Worm (Caenorhabditis elegans) whole organism, L1 larva: ENCODE measurements around the gene unc-132.

Experiments
- C16A3.4 ChIP-seq: fragments of 150-350 bp; optimal IDR thresholded peaks from 2 replicates; lab custom pipeline; 2014; ENCODE audit warnings: missing biosample characterization, missing genetic modification characterization
- aha-1 ChIP-seq: fragments of 150-350 bp; optimal IDR thresholded peaks from 2 replicates; lab custom pipeline; 2014; ENCODE audit warnings: missing biosample characterization, missing genetic modification characterization
- aly-2 ChIP-seq: fragments of 150-350 bp; optimal IDR thresholded peaks from 2 replicates; lab custom pipeline; 2014; ENCODE audit warnings: missing biosample characterization, missing genetic modification characterization
- ama-1 ChIP-seq: fragments of 150-350 bp; optimal IDR thresholded peaks from 2 replicates; lab custom pipeline; 2014
- blmp-1 ChIP-seq: fragments of 150-350 bp; optimal IDR thresholded peaks from 2 replicates; lab custom pipeline; 2014; ENCODE audit warnings: missing biosample characterization, missing genetic modification characterization
- ceh-63 ChIP-seq: fragments of 200-800 bp; sonication (Bioruptor generic); optimal IDR thresholded peaks from 2 replicates; lab custom pipeline; 2018; ENCODE audit warnings: mild to moderate bottlenecking, missing genetic modification characterization, missing compliant biosample characterization
- ceh-82 ChIP-seq, 3 experiments: fragments of 150-350 bp in 1 of 3; sonication (generic microtip) in 2 of 3; optimal IDR thresholded peaks; 2 replicates each; lab custom pipeline; 2014 to 2017; ENCODE audit warnings: missing biosample characterization in 3 of 3, missing genetic modification characterization in 3 of 3
- ceh-90 ChIP-seq: sonication (generic microtip); optimal IDR thresholded peaks from 2 replicates; lab custom pipeline; 2016; ENCODE audit warnings: missing genetic modification characterization, missing compliant biosample characterization
- dpl-1 ChIP-seq, 3 experiments: fragments of 150-350 bp in 2 of 3; sonication (generic microtip) in 1 of 3; optimal IDR thresholded peaks; 2 replicates each; lab custom pipeline; 2014 to 2017; ENCODE audit warnings: missing biosample characterization in 3 of 3, missing genetic modification characterization in 3 of 3, missing genetic modification reagents in 3 of 3
- efl-1 ChIP-seq, 4 experiments: fragments of 150-350 bp; optimal IDR thresholded peaks in 3 of 4; peaks in 1 of 4; 1 replicate in 1 of 4; 2 replicates in 3 of 4; lab custom pipeline; 2014; ENCODE audit warnings: missing biosample characterization in 2 of 4, missing genetic modification characterization in 2 of 4, missing genetic modification reagents in 2 of 4
- egl-13 ChIP-seq: sonication (generic microtip); optimal IDR thresholded peaks from 2 replicates; lab custom pipeline; 2016; ENCODE audit warnings: missing genotype, missing genetic modification reagents, missing genetic modification characterization, missing compliant biosample characterization
- elt-2 ChIP-seq: sonication (generic microtip); optimal IDR thresholded peaks from 2 replicates; lab custom pipeline; 2016; ENCODE audit warnings: missing genetic modification characterization, mild to moderate bottlenecking, inconsistent platforms, missing compliant biosample characterization, missing genetic modification reagents
- elt-3 ChIP-seq, 6 experiments: fragments of 150-350 bp in 1 of 6; sonication (generic microtip); optimal IDR thresholded peaks; 2 replicates each; lab custom pipeline; 2017 to 2018; ENCODE audit warnings: missing biosample characterization in 6 of 6, missing genetic modification characterization in 6 of 6, inconsistent platforms in 1 of 6
- fkh-10 ChIP-seq: sonication (generic microtip); optimal IDR thresholded peaks from 2 replicates; lab custom pipeline; 2017; ENCODE audit warnings: missing biosample characterization, missing genetic modification reagents, missing genetic modification characterization
- fkh-8 ChIP-seq: sonication (generic microtip); optimal IDR thresholded peaks from 2 replicates; lab custom pipeline; 2016; ENCODE audit warnings: mild to moderate bottlenecking, missing genetic modification characterization, missing compliant biosample characterization
- fos-1 ChIP-seq: fragments of 150-350 bp; optimal IDR thresholded peaks from 2 replicates; lab custom pipeline; 2014; ENCODE audit warnings: missing biosample characterization, missing genetic modification characterization
- grh-1 ChIP-seq: fragments of 200-800 bp; sonication (Bioruptor generic); IDR thresholded peaks from 2 replicates; pipeline ENCODE4 v1.3.6; 2022; ENCODE audit warnings: missing genetic modification reagents, missing genetic modification characterization, missing compliant biosample characterization
- hlh-4 ChIP-seq: sonication (generic microtip); optimal IDR thresholded peaks from 2 replicates; lab custom pipeline; 2016; ENCODE audit warnings: mild to moderate bottlenecking, missing genetic modification characterization, missing compliant biosample characterization
- irx-1 ChIP-seq: sonication (generic microtip); optimal IDR thresholded peaks from 2 replicates; lab custom pipeline; 2016; ENCODE audit warnings: missing genetic modification characterization, missing compliant biosample characterization
- jun-1 ChIP-seq: fragments of 150-350 bp; optimal IDR thresholded peaks from 2 replicates; lab custom pipeline; 2014; ENCODE audit warnings: missing biosample characterization, missing genetic modification reagents, missing genetic modification characterization
- lin-13 ChIP-seq: fragments of 150-350 bp; optimal IDR thresholded peaks from 2 replicates; lab custom pipeline; 2014; ENCODE audit warnings: missing biosample characterization, missing genetic modification reagents, missing genetic modification characterization
- lin-14 ChIP-seq: fragments of 200-800 bp; sonication (Bioruptor generic); optimal IDR thresholded peaks from 2 replicates; lab custom pipeline; 2018; ENCODE audit warnings: mild to moderate bottlenecking, missing genetic modification characterization, moderate library complexity, missing compliant biosample characterization
- lin-15B ChIP-seq: fragments of 150-350 bp; sonication (generic microtip); optimal IDR thresholded peaks from 3 replicates; lab custom pipeline; 2014; ENCODE audit warnings: missing biosample characterization, missing genetic modification characterization
- lin-35 ChIP-seq, 2 experiments: fragments of 150-350 bp; optimal IDR thresholded peaks; 2 replicates each; lab custom pipeline; 2014; ENCODE audit warnings: missing biosample characterization in 2 of 2, missing genetic modification characterization in 2 of 2, missing genetic modification reagents in 2 of 2
- lir-3 ChIP-seq: sonication (generic microtip); optimal IDR thresholded peaks from 2 replicates; lab custom pipeline; 2016; ENCODE audit warnings: mild to moderate bottlenecking, missing genetic modification characterization, moderate library complexity, missing compliant biosample characterization; ENCODE audit not compliant: poor library complexity
- lsy-2 ChIP-seq, 2 experiments: fragments of 150-350 bp; optimal IDR thresholded peaks; 2 replicates each; lab custom pipeline; 2014; ENCODE audit warnings: missing biosample characterization in 2 of 2, missing genetic modification characterization in 2 of 2
- mdl-1 ChIP-seq, 2 experiments: fragments of 150-350 bp; optimal IDR thresholded peaks; 2 replicates each; lab custom pipeline; 2014 to 2017; ENCODE audit warnings: missing biosample characterization in 2 of 2, missing genetic modification characterization in 2 of 2, inconsistent platforms in 1 of 2
- mep-1 ChIP-seq: fragments of 150-350 bp; optimal IDR thresholded peaks from 2 replicates; lab custom pipeline; 2014; ENCODE audit warnings: missing biosample characterization, missing genetic modification characterization
- nhr-12 ChIP-seq: sonication (generic microtip); optimal IDR thresholded peaks from 2 replicates; lab custom pipeline; 2017; ENCODE audit warnings: missing biosample characterization, missing genetic modification characterization
- nhr-19 ChIP-seq: fragments of 200-800 bp; sonication (Bioruptor generic); conservative IDR thresholded peaks from 2 replicates; pipeline ENCODE4 v1.3.6; 2022; ENCODE audit warnings: missing genetic modification characterization, missing compliant biosample characterization
- nhr-20 ChIP-seq: sonication (generic microtip); optimal IDR thresholded peaks from 2 replicates; lab custom pipeline; 2016; ENCODE audit warnings: mild to moderate bottlenecking, missing genetic modification characterization, missing compliant biosample characterization
- nhr-47 ChIP-seq: sonication (generic microtip); optimal IDR thresholded peaks from 2 replicates; lab custom pipeline; 2016; ENCODE audit warnings: mild to moderate bottlenecking, missing genetic modification characterization, moderate library complexity, missing compliant biosample characterization
- nhr-71 ChIP-seq: sonication (generic microtip); optimal IDR thresholded peaks from 2 replicates; lab custom pipeline; 2016; ENCODE audit warnings: mild to moderate bottlenecking, missing genetic modification characterization, moderate library complexity, missing compliant biosample characterization
- nhr-77 ChIP-seq: fragments of 150-350 bp; optimal IDR thresholded peaks from 2 replicates; lab custom pipeline; 2014; ENCODE audit warnings: missing biosample characterization, missing genetic modification characterization
- nhr-85 ChIP-seq: sonication (generic microtip); peaks from one replicate; lab custom pipeline; 2016; ENCODE audit warnings: missing genetic modification characterization, inconsistent platforms, missing compliant biosample characterization
- rnt-1 ChIP-seq: sonication (generic microtip); optimal IDR thresholded peaks from 2 replicates; lab custom pipeline; 2016; ENCODE audit warnings: mild to moderate bottlenecking, missing genetic modification characterization, moderate library complexity, missing compliant biosample characterization
- skn-1 ChIP-seq: fragments of 150-350 bp; optimal IDR thresholded peaks from 2 replicates; lab custom pipeline; 2014; ENCODE audit warnings: missing biosample characterization, missing genetic modification characterization
- sptf-1 ChIP-seq: fragments of 150-350 bp; optimal IDR thresholded peaks from 2 replicates; lab custom pipeline; 2014; ENCODE audit warnings: missing biosample characterization, missing genetic modification characterization
- swsn-7 ChIP-seq: sonication (generic microtip); optimal IDR thresholded peaks from 2 replicates; lab custom pipeline; 2016; ENCODE audit warnings: missing genetic modification characterization, missing compliant biosample characterization
- unc-30 ChIP-seq: sonication (generic microtip); optimal IDR thresholded peaks from 2 replicates; lab custom pipeline; 2017; ENCODE audit warnings: missing biosample characterization, missing genetic modification characterization
- vab-15 ChIP-seq: sonication (generic microtip); optimal IDR thresholded peaks from 2 replicates; lab custom pipeline; 2017; ENCODE audit warnings: missing genotype, mild to moderate bottlenecking, missing genetic modification characterization, missing compliant biosample characterization
- zag-1 ChIP-seq: fragments of 150-350 bp; optimal IDR thresholded peaks from 2 replicates; lab custom pipeline; 2014; ENCODE audit warnings: missing biosample characterization, missing genetic modification characterization
- zip-4 ChIP-seq: fragments of 200-800 bp; sonication (Bioruptor generic); optimal IDR thresholded peaks from 2 replicates; lab custom pipeline; 2018; ENCODE audit warnings: mild to moderate bottlenecking, missing genetic modification characterization, moderate library complexity, missing compliant biosample characterization
- ztf-11 ChIP-seq, 2 experiments: sonication (generic microtip); optimal IDR thresholded peaks; 2 replicates each; lab custom pipeline; 2016 to 2017; ENCODE audit warnings: missing genetic modification characterization in 2 of 2, missing biosample characterization in 1 of 2, missing compliant biosample characterization in 1 of 2

Gene unc-132

ce11 chrV:3686292-3686691 lies 614 bp upstream of the unc-132 start:
- peak in 1 of 2 experiments; percentile 59 for TF ChIP-seq lsy-2 (tag; optimal IDR thresholded peaks at IDR 0.05; lab: Kevin White, UChicago)
- TF ChIP-seq jun-1 (tag; lab: Kevin White, UChicago) = no peak
- TF ChIP-seq nhr-20 (tag; lab: Kevin White, UChicago) = no peak

- TF ChIP-seq aly-2 (tag; lab: Kevin White, UChicago) (no peak), egl-13 (tag; lab: Kevin White, UChicago) (no peak), dpl-1 (GFP tag; optimal IDR thresholded peaks at IDR 0.05; lab: Kevin White, UChicago) (peak in 1 of 3 experiments; percentile 11), lin-15B (tag; lab: Kevin White, UChicago) (no peak), nhr-47 (peak; percentile 30), lin-14 (GFP tag; lab: Kevin White, UChicago) (peak; percentile 87), ceh-82 (tag; optimal IDR thresholded peaks at IDR 0.05; lab: Kevin White, UChicago) (peak in 2 of 3 experiments; percentile 4 to 19), zag-1 (tag; lab: Kevin White, UChicago) (no peak), fkh-10 (GFP tag; lab: Kevin White, UChicago) (peak; percentile 13), nhr-71 (peak; percentile 45), lin-35 (GFP tag; optimal IDR thresholded peaks at IDR 0.05; lab: Kevin White, UChicago) (peak in 1 of 2 experiments; percentile 21), rnt-1 (peak; percentile 24), nhr-77 (tag; lab: Kevin White, UChicago) (no peak), aha-1 (tag; lab: Kevin White, UChicago) (no peak), mep-1 (tag; lab: Kevin White, UChicago) (peak; percentile 48), skn-1 (tag; lab: Kevin White, UChicago) (no peak), lsy-2 (tag; optimal IDR thresholded peaks at IDR 0.05; lab: Kevin White, UChicago) (peak; percentile 10 to 37), grh-1 (GFP tag; lab: Robert Waterston, UW) (no peak), irx-1 (tag; lab: Kevin White, UChicago) (peak; percentile 18), fkh-8 (tag; lab: Kevin White, UChicago) (peak; percentile 3), efl-1 (optimal IDR thresholded peaks at IDR 0.05; lab: Kevin White, UChicago) (peak; percentile 7 to 23), efl-1 (GFP tag; optimal IDR thresholded peaks at IDR 0.05 in 1 of 2; lab: Kevin White, UChicago) (peak; percentile 8 to 10), mdl-1 (tag; optimal IDR thresholded peaks at IDR 0.05; lab: Kevin White, UChicago) (peak in 1 of 2 experiments; percentile 12), nhr-19 (GFP tag; lab: Robert Waterston, UW) (no peak)
These were observed 1.8 kb downstream of the unc-132 start for ce11 chrV:3688733-3689132.

ce11 chrV:3692613-3693012 lies 5.7 kb downstream of the unc-132 start:
- TF ChIP-seq fos-1 (tag; lab: Kevin White, UChicago) (no peak), nhr-71 (no peak), irx-1 (tag; lab: Kevin White, UChicago) (no peak), elt-2 (tag; lab: Kevin White, UChicago) (peak; percentile 37), nhr-12 (no peak)

- no peak for TF ChIP-seq lin-35 (GFP tag; optimal IDR thresholded peaks at IDR 0.05; lab: Kevin White, UChicago)
- TF ChIP-seq zip-4 (GFP tag; lab: Kevin White, UChicago) = no peak
- TF ChIP-seq vab-15 (tag; lab: Kevin White, UChicago) = no peak
- TF ChIP-seq hlh-4 (tag; lab: Kevin White, UChicago) = no peak
- no peak for TF ChIP-seq swsn-7 (tag; lab: Kevin White, UChicago)
- TF ChIP-seq mep-1 (tag; lab: Kevin White, UChicago) = peak; percentile 12
- peak; percentile 72 for TF ChIP-seq blmp-1 (tag; lab: Kevin White, UChicago)
- no peak for TF ChIP-seq sptf-1 (tag; lab: Kevin White, UChicago)
- no peak for TF ChIP-seq elt-3 (tag; optimal IDR thresholded peaks at IDR 0.05; lab: Kevin White, UChicago)
- no peak for TF ChIP-seq ztf-11 (tag; optimal IDR thresholded peaks at IDR 0.05; lab: Kevin White, UChicago)
- TF ChIP-seq lin-14 (GFP tag; lab: Kevin White, UChicago) = no peak
- no peak for TF ChIP-seq egl-13 (tag; lab: Kevin White, UChicago)
- TF ChIP-seq ceh-63 (GFP tag; lab: Kevin White, UChicago) = no peak
- no peak for TF ChIP-seq lin-13 (GFP tag; lab: Kevin White, UChicago)
- TF ChIP-seq nhr-85 (tag; lab: Kevin White, UChicago) = peak; percentile 65
- TF ChIP-seq ceh-90 = no peak
- no peak for TF ChIP-seq lir-3
- no peak for TF ChIP-seq ama-1 (lab: Kevin White, UChicago)
- no peak for TF ChIP-seq C16A3.4 (tag; lab: Kevin White, UChicago)
- TF ChIP-seq nhr-20 (tag; lab: Kevin White, UChicago) = no peak
- TF ChIP-seq unc-30 = no peak
These were observed 6.8 kb downstream of the unc-132 start for ce11 chrV:3693657-3694056.
